Worm (Caenorhabditis elegans): ENCODE results near the gene fbxa-83.
A peak's percentile ranks its signal among the peaks of the same experiment; 100 is the strongest.

The fbxa-83 gene

ce11 chrIV:14297058-14297457 lies 29.1 kb downstream of the fbxa-83 start:
- TF ChIP-seq sem-2 (GFP tag; optimal IDR thresholded peaks at IDR 0.05) (no peak), sptf-1 (tag; optimal IDR thresholded peaks at IDR 0.05) (no peak), zip-8 (tag; optimal IDR thresholded peaks at IDR 0.05) (peak; percentile 88), elt-1 (tag; optimal IDR thresholded peaks at IDR 0.05; ENCODE audit: borderline replicate concordance, insufficient read depth) (no peak), nhr-2 (tag; optimal IDR thresholded peaks at IDR 0.05) (peak; percentile 85), unc-120 (tag; optimal IDR thresholded peaks at IDR 0.05; ENCODE audit: poor library complexity, severe bottlenecking) (no peak)

ce11 chrIV:14295262-14295661 lies 30.9 kb downstream of the fbxa-83 start:
- no peak for TF ChIP-seq ztf-11 (tag; optimal IDR thresholded peaks at IDR 0.05)

- no peak for TF ChIP-seq ceh-39 (tag; optimal IDR thresholded peaks at IDR 0.05)
- no peak for TF ChIP-seq blmp-1 (tag; optimal IDR thresholded peaks at IDR 0.05)
- TF ChIP-seq nhr-12 (tag; optimal IDR thresholded peaks at IDR 0.05): no peak
- no peak for TF ChIP-seq hlh-1 (tag; optimal IDR thresholded peaks at IDR 0.05)
- TF ChIP-seq ceh-83 (GFP tag; optimal IDR thresholded peaks at IDR 0.05): no peak
- no peak for TF ChIP-seq tbx-8 (GFP tag; optimal IDR thresholded peaks at IDR 0.05)
- TF ChIP-seq mls-2 (tag; optimal IDR thresholded peaks at IDR 0.05): no peak
- no peak for TF ChIP-seq mep-1 (tag; optimal IDR thresholded peaks at IDR 0.05)
- TF ChIP-seq cnd-1 (tag; optimal IDR thresholded peaks at IDR 0.05): no peak
- no peak for TF ChIP-seq unc-120 (tag; optimal IDR thresholded peaks at IDR 0.05; ENCODE audit: poor library complexity, severe bottlenecking)
- TF ChIP-seq nhr-237 (tag; optimal IDR thresholded peaks at IDR 0.05): no peak
- no peak for TF ChIP-seq nhr-28 (tag; optimal IDR thresholded peaks at IDR 0.05)
- no peak for TF ChIP-seq ces-1 (GFP tag; optimal IDR thresholded peaks at IDR 0.05)
- TF ChIP-seq unc-62 (GFP tag; optimal IDR thresholded peaks at IDR 0.05): no peak
These were observed 34.6 kb downstream of the fbxa-83 start, which contains the start of gene Y64G10A.7 for ce11 chrIV:14291601-14292000. TSS of gene Y64G10A.7 (plus strand) at chrIV:14291901.

DNA sequence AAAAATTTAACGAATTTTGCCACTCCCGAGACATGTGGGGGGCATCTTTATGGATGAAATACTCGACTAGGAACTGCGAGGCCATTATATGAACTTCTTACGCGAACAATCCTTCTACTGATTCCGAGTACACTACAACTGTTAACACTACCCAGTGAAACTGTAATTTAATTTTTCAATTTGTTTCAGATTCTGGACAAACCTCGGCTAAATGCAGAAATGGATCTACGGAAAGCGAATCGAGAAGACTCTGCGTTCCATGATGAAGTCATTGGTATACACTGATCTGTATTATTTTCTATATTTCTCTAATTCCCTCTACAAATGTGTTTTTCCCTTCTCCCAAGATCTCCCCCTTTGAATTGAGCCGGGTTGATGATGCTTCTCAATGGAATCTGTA lies 41.3 kb downstream of the fbxa-83 start:
- no peak for TF ChIP-seq nhr-12 (tag; optimal IDR thresholded peaks at IDR 0.05)
- TF ChIP-seq mab-5 (tag; optimal IDR thresholded peaks at IDR 0.05): no peak
- TF ChIP-seq nhr-76 (tag; optimal IDR thresholded peaks at IDR 0.05): no peak
- TF ChIP-seq elt-1 (tag; optimal IDR thresholded peaks at IDR 0.05; ENCODE audit: borderline replicate concordance, insufficient read depth): no peak
- TF ChIP-seq unc-39 (tag; optimal IDR thresholded peaks at IDR 0.05): no peak
- TF ChIP-seq nhr-237 (tag; optimal IDR thresholded peaks at IDR 0.05): no peak
- no peak for TF ChIP-seq cnd-1 (tag; optimal IDR thresholded peaks at IDR 0.05)
- no peak for TF ChIP-seq lin-13 (tag; optimal IDR thresholded peaks at IDR 0.05)

- TF ChIP-seq nhr-237 (tag; optimal IDR thresholded peaks at IDR 0.05) (no peak), zip-8 (tag; optimal IDR thresholded peaks at IDR 0.05) (no peak), lin-13 (tag; optimal IDR thresholded peaks at IDR 0.05) (no peak), pha-4 (tag; optimal IDR thresholded peaks at IDR 0.05) (no peak), sem-2 (GFP tag; optimal IDR thresholded peaks at IDR 0.05) (no peak), unc-39 (tag; optimal IDR thresholded peaks at IDR 0.05) (no peak), blmp-1 (tag; optimal IDR thresholded peaks at IDR 0.05) (no peak), unc-62 (GFP tag; optimal IDR thresholded peaks at IDR 0.05) (no peak), mls-2 (tag; optimal IDR thresholded peaks at IDR 0.05) (no peak), unc-120 (tag; optimal IDR thresholded peaks at IDR 0.05; ENCODE audit: poor library complexity, severe bottlenecking) (no peak), nhr-76 (tag; optimal IDR thresholded peaks at IDR 0.05) (no peak), sptf-1 (tag; optimal IDR thresholded peaks at IDR 0.05) (no peak)
These were observed 49.3 kb downstream of the fbxa-83 start for ce11 chrIV:14276773-14277388.

DNA sequence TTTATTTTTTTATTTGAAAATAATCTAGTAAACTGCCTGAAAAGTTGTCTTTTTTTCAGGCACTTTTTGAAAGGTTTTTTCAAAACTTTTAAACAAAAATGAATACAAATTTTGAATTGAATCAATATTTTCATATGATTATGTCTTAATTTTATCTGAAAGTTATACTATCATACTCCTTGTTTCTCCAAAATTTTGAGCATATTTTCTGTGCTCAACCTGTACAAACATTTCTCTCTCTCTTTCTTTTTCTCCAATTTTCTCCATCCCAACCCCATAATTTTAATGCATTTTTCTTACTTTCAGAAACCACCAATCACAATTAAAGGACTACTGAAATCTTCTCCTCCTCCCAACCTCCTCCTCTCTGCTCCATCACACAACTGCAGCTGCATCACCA lies 50.0 kb downstream of the fbxa-83 start, which contains the start of gene ilcr-1:
TSS of gene ilcr-1 (plus strand) at position 301 of the 400 bp plus-strand sequence.
- TF ChIP-seq nhr-28 (tag; optimal IDR thresholded peaks at IDR 0.05) (no peak), tbx-8 (GFP tag; optimal IDR thresholded peaks at IDR 0.05) (no peak), lin-32 (GFP tag; optimal IDR thresholded peaks at IDR 0.05) (no peak), mab-5 (tag; optimal IDR thresholded peaks at IDR 0.05) (no peak), snpc-4 (tag; optimal IDR thresholded peaks at IDR 0.05) (no peak), flh-1 (GFP tag; optimal IDR thresholded peaks at IDR 0.05) (no peak), nhr-237 (tag; optimal IDR thresholded peaks at IDR 0.05) (no peak), hlh-1 (tag; optimal IDR thresholded peaks at IDR 0.05) (no peak), mls-2 (tag; optimal IDR thresholded peaks at IDR 0.05) (no peak), lsy-2 (tag; optimal IDR thresholded peaks at IDR 0.05) (no peak), mep-1 (tag; optimal IDR thresholded peaks at IDR 0.05) (no peak), sem-2 (GFP tag; optimal IDR thresholded peaks at IDR 0.05) (no peak), cnd-1 (tag; optimal IDR thresholded peaks at IDR 0.05) (no peak), elt-1 (tag; optimal IDR thresholded peaks at IDR 0.05; ENCODE audit: borderline replicate concordance, insufficient read depth) (no peak), unc-39 (tag; optimal IDR thresholded peaks at IDR 0.05) (no peak), ceh-43 (GFP tag; optimal IDR thresholded peaks at IDR 0.05) (no peak)

Measured in whole organism, mixed stage, embryonic.